Fruit fly (Drosophila melanogaster) Kc167 (cell line): ENCODE measurements around the gene CG15247.

Experiments used
- Sin3A ChIP-seq: fragments of >200 bp; optimal IDR thresholded peaks from 2 replicates; lab custom pipeline; 2018; ENCODE audit warnings: missing external identifiers
- h ChIP-seq: fragments of >200 bp; optimal IDR thresholded peaks from 3 replicates; lab custom pipeline; 2018; ENCODE audit warnings: missing external identifiers
- insv ChIP-seq: fragments of >200 bp; optimal IDR thresholded peaks from 3 replicates; lab custom pipeline; 2018; ENCODE audit warnings: missing external identifiers
- ttk ChIP-seq: sonication (Bioruptor generic); optimal IDR thresholded peaks from 2 replicates; lab custom pipeline; 2017; ENCODE audit warnings: missing external identifiers

DNA sequence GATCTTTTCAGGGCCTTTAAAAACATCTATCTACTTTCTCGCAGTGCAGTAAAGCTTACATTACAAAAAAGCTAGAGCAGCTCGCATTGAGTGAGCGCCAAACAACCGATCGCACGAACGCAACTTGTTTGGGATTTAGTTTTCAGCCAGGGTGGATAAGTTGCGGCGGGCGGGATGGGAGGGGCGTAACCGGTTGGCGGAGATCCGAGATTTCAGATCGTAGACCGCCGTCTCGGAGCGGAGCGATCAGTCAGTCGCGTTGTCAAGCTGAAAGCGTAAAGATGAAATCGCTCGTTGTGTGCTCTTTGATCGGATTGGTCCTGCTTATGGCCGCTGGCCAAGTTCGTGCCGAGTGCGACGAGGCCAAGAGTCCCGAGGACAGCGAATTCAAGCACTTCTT is 7.7 kb upstream of the CG15247 start, which contains the start of gene CG9691:
- TF ChIP-seq insv (lab: Kevin White, UChicago) (no peak), ttk (lab: Kevin White, UChicago) (no peak), h (lab: Kevin White, UChicago) (no peak), Sin3A (no peak)
